Fruit fly (Drosophila melanogaster) whole organism, wandering third instar larva: ENCODE measurements around the gene Acf.

Experiments used
- Abd-B ChIP-seq: fragments of >200 bp; optimal IDR thresholded peaks from 2 replicates; lab custom pipeline; 2017; ENCODE audit warnings: missing biosample characterization, missing genetic modification characterization
- CG32264 ChIP-seq: fragments of 200-800 bp; sonication (Bioruptor generic); optimal IDR thresholded peaks from 2 replicates; lab custom pipeline; 2016; ENCODE audit warnings: missing biosample characterization, missing genetic modification characterization
- CG9705 ChIP-seq: fragments of 200-800 bp; sonication (Bioruptor generic); optimal IDR thresholded peaks from 2 replicates; lab custom pipeline; 2018; ENCODE audit warnings: missing biosample characterization, mild to moderate bottlenecking, missing genetic modification characterization
- CrebA ChIP-seq: fragments of 200-800 bp; sonication (Bioruptor generic); optimal IDR thresholded peaks from 2 replicates; lab custom pipeline; 2016; ENCODE audit warnings: missing biosample characterization, mild to moderate bottlenecking, missing genetic modification characterization, borderline replicate concordance
- Dfd ChIP-seq: fragments of >200 bp; optimal IDR thresholded peaks from 2 replicates; lab custom pipeline; 2017; ENCODE audit warnings: missing biosample characterization, missing genetic modification characterization
- Dif ChIP-seq: fragments of 200-275, 200-300 bp; sonication (Bioruptor generic); optimal IDR thresholded peaks from 2 replicates; lab custom pipeline; 2018; ENCODE audit warnings: missing biosample characterization, missing genetic modification characterization; ENCODE audit not compliant: partially characterized antibody
- GATAd ChIP-seq: sonication (Bioruptor generic); optimal IDR thresholded peaks from 2 replicates; lab custom pipeline; 2016; ENCODE audit warnings: missing biosample characterization, missing genetic modification characterization
- HLH106 ChIP-seq: fragments of 200-800 bp; optimal IDR thresholded peaks from 3 replicates; lab custom pipeline; 2019; ENCODE audit warnings: missing biosample characterization, mild to moderate bottlenecking, missing genetic modification characterization, moderate library complexity
- Hnf4 ChIP-seq: fragments of 200-800 bp; sonication (Bioruptor generic); optimal IDR thresholded peaks from 2 replicates; lab custom pipeline; 2016; ENCODE audit warnings: missing biosample characterization, mild to moderate bottlenecking, missing genetic modification characterization
- Hr78 ChIP-seq: fragments of >200 bp; optimal IDR thresholded peaks from 2 replicates; lab custom pipeline; 2017; ENCODE audit warnings: missing biosample characterization, missing genetic modification characterization
- Hr83 ChIP-seq: fragments of 200-300 bp; sonication (Bioruptor generic); optimal IDR thresholded peaks from 2 replicates; lab custom pipeline; 2016; ENCODE audit warnings: missing biosample characterization, mild to moderate bottlenecking, missing genetic modification characterization, moderate library complexity; ENCODE audit not compliant: poor library complexity, severe bottlenecking
- Jra ChIP-seq: sonication (Bioruptor generic); optimal IDR thresholded peaks from 2 replicates; lab custom pipeline; 2016; ENCODE audit warnings: missing biosample characterization, missing genetic modification characterization
- Mio ChIP-seq: sonication (Bioruptor generic); optimal IDR thresholded peaks from 2 replicates; lab custom pipeline; 2016; ENCODE audit warnings: missing biosample characterization, missing genetic modification characterization
- Myc ChIP-seq: fragments of >200 bp; optimal IDR thresholded peaks from 2 replicates; lab custom pipeline; 2017
- N ChIP-seq: fragments of >200 bp; optimal IDR thresholded peaks from 2 replicates; lab custom pipeline; 2018; ENCODE audit warnings: missing biosample characterization, missing external identifiers, missing genetic modification characterization
- OdsH ChIP-seq: fragments of 200-800 bp; sonication (Bioruptor generic); optimal IDR thresholded peaks from 2 replicates; lab custom pipeline; 2016; ENCODE audit warnings: missing biosample characterization, mild to moderate bottlenecking, missing genetic modification characterization
- Rel ChIP-seq, 2 experiments: fragments of 200-800 bp; sonication (Bioruptor generic) in 1 of 2; optimal IDR thresholded peaks; 2 replicates in 1 of 2; 3 replicates in 1 of 2; lab custom pipeline; 2016 to 2019; ENCODE audit warnings: mild to moderate bottlenecking in 2 of 2, missing biosample characterization in 2 of 2, missing genetic modification characterization in 2 of 2, moderate library complexity in 1 of 2
- Sp1 ChIP-seq: fragments of 200-800 bp; sonication (Bioruptor generic); optimal IDR thresholded peaks from 3 replicates; lab custom pipeline; 2019; ENCODE audit warnings: missing biosample characterization, mild to moderate bottlenecking, missing genetic modification characterization, moderate library complexity
- Vsx2 ChIP-seq: fragments of 200-300, 225-300 bp; sonication (Bioruptor generic); optimal IDR thresholded peaks from 2 replicates; lab custom pipeline; 2018; ENCODE audit warnings: missing biosample characterization, missing genetic modification characterization; ENCODE audit not compliant: partially characterized antibody
- br ChIP-seq: fragments of 200-800 bp; sonication (Bioruptor generic); optimal IDR thresholded peaks from 2 replicates; lab custom pipeline; 2016; ENCODE audit warnings: missing biosample characterization, missing genetic modification characterization
- brk ChIP-seq: fragments of 200-800 bp; sonication (Bioruptor generic); optimal IDR thresholded peaks from 2 replicates; lab custom pipeline; 2016; ENCODE audit warnings: missing biosample characterization, mild to moderate bottlenecking, missing genetic modification characterization
- dl ChIP-seq, 2 experiments: fragments of 175-275, 200-275 bp in 1 of 2; fragments of 200-275 bp in 1 of 2; sonication (Bioruptor generic); optimal IDR thresholded peaks; lab custom pipeline; 2018; ENCODE audit warnings: mild to moderate bottlenecking in 2 of 2, missing biosample characterization in 2 of 2, missing genetic modification characterization in 2 of 2, moderate library complexity in 2 of 2; ENCODE audit not compliant: partially characterized antibody in 2 of 2, insufficient read depth in 1 of 2
- dmrt93B ChIP-seq: fragments of 200-800 bp; sonication (Bioruptor generic); optimal IDR thresholded peaks from 2 replicates; lab custom pipeline; 2018; ENCODE audit warnings: missing biosample characterization, mild to moderate bottlenecking, missing genetic modification characterization
- dsf ChIP-seq: sonication (Bioruptor generic); optimal IDR thresholded peaks from 2 replicates; lab custom pipeline; 2016; ENCODE audit warnings: missing biosample characterization, missing genetic modification characterization, borderline replicate concordance
- ey ChIP-seq: fragments of 200-800 bp; sonication (Bioruptor generic); optimal IDR thresholded peaks from 2 replicates; lab custom pipeline; 2016; ENCODE audit warnings: missing biosample characterization, missing genetic modification characterization
- foxo ChIP-seq, 2 experiments: fragments of 200-800 bp; sonication (Bioruptor generic); optimal IDR thresholded peaks; 2 replicates in 1 of 2; 3 replicates in 1 of 2; lab custom pipeline; 2016 to 2017; ENCODE audit warnings: missing biosample characterization in 2 of 2, missing genetic modification characterization in 2 of 2
- fru ChIP-seq: fragments of 200-800 bp; sonication (Bioruptor generic); optimal IDR thresholded peaks from 3 replicates; lab custom pipeline; 2016; ENCODE audit warnings: missing biosample characterization, mild to moderate bottlenecking, missing genetic modification characterization
- h ChIP-seq: fragments of 200-800 bp; sonication (Bioruptor generic); optimal IDR thresholded peaks from 3 replicates; lab custom pipeline; 2016; ENCODE audit warnings: missing biosample characterization, mild to moderate bottlenecking, missing genetic modification characterization
- jim ChIP-seq: fragments of 175-275, 200-325 bp; sonication (Bioruptor generic); optimal IDR thresholded peaks from 2 replicates; lab custom pipeline; 2016; ENCODE audit warnings: missing biosample characterization, mild to moderate bottlenecking, missing genetic modification characterization
- lola ChIP-seq: fragments of >200 bp; optimal IDR thresholded peaks from 2 replicates; lab custom pipeline; 2017; ENCODE audit warnings: missing biosample characterization, missing genetic modification characterization
- pan ChIP-seq: fragments of >200 bp; optimal IDR thresholded peaks from 2 replicates; lab custom pipeline; 2017
- psq ChIP-seq: fragments of 200-800 bp; sonication (Bioruptor generic); optimal IDR thresholded peaks from 3 replicates; lab custom pipeline; 2017; ENCODE audit warnings: missing biosample characterization, mild to moderate bottlenecking, missing genetic modification characterization, moderate library complexity
- rgr ChIP-seq: fragments of 200-800 bp; sonication (Bioruptor generic); optimal IDR thresholded peaks from 3 replicates; lab custom pipeline; 2016; ENCODE audit warnings: missing biosample characterization, mild to moderate bottlenecking, missing genetic modification characterization
- sage ChIP-seq: fragments of 200-800 bp; sonication (Bioruptor generic); optimal IDR thresholded peaks from 2 replicates; lab custom pipeline; 2016; ENCODE audit warnings: missing biosample characterization, mild to moderate bottlenecking, missing genetic modification characterization
- sv ChIP-seq: fragments of 200-800 bp; sonication (Bioruptor generic); optimal IDR thresholded peaks from 3 replicates; lab custom pipeline; 2016; ENCODE audit warnings: missing biosample characterization, missing genetic modification characterization
- tai ChIP-seq: sonication (Bioruptor generic); optimal IDR thresholded peaks from 2 replicates; lab custom pipeline; 2016; ENCODE audit warnings: missing biosample characterization, missing genetic modification characterization
- usp ChIP-seq: fragments of >200 bp; optimal IDR thresholded peaks from 2 replicates; lab custom pipeline; 2017; ENCODE audit warnings: missing biosample characterization, missing genetic modification characterization
- woc ChIP-seq: sonication (Bioruptor generic); optimal IDR thresholded peaks from 2 replicates; lab custom pipeline; 2016; ENCODE audit warnings: missing biosample characterization, mild to moderate bottlenecking, missing genetic modification characterization

The Acf gene

DNA sequence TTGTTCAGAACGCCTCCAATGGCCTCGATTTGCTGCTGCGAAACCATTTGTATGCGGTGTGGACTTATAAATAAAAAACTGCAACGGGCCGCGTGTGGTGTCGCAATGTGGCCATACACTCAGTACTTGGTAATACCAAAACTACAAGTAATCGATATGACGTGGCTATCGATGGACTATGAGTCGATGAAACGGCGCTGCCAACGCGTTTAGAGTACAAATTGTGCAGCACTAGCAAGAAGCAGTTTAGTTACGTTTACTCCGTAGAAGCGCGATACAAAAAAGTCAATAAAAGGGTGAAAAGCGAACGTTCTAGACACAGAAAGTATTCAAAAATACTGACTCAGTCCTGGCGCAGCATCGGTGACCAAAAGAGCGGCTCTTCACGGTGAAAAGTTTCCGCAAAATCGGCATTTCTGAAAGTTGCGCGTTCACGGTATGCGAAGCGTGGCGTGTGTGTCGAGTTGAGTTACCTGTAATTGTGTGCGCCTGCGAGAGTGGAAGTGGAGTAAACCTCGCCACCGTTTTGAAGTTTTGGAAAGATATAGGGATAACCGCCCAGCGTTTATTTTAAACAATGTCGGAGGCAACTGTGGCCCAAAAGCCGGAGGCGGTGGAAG is 46.2 kb upstream of the Acf start, which contains the start of the genes nero and CG1910:
nero (minus strand) TSS at position 130 of the 620 bp plus-strand sequence.
CG1910 (plus strand) TSS at position 215 of the 620 bp plus-strand sequence.
- TF ChIP-seq pan (lab: Kevin White, UChicago) (no peak), CG9705 (GFP tag; lab: Kevin White, UChicago) (no peak), usp (GFP tag; lab: Kevin White, UChicago) (no peak), Hr83 (GFP tag; lab: Kevin White, UChicago) (peak; percentile 55), Sp1 (GFP tag; lab: Kevin White, UChicago) (peak; percentile 19), foxo (GFP tag; optimal IDR thresholded peaks at IDR 0.05; lab: Kevin White, UChicago) (peak in 1 of 2 experiments; percentile 15), dl (GFP tag; optimal IDR thresholded peaks at IDR 0.05; lab: Kevin White, UChicago; ENCODE audit: insufficient read depth in 1 of 2, partially characterized antibody in 2 of 2) (peak in 1 of 2 experiments; percentile 26), OdsH (GFP tag; lab: Kevin White, UChicago) (peak; percentile 8), Hnf4 (GFP tag; lab: Kevin White, UChicago) (peak; percentile 34), woc (GFP tag; lab: Kevin White, UChicago) (no peak), h (GFP tag; lab: Kevin White, UChicago) (peak; percentile 46), CG32264 (GFP tag; lab: Kevin White, UChicago) (no peak), ey (GFP tag; lab: Kevin White, UChicago) (no peak), fru (GFP tag; lab: Kevin White, UChicago) (no peak), Hr78 (GFP tag; lab: Kevin White, UChicago) (no peak), HLH106 (tag; lab: Kevin White, UChicago) (peak; percentile 15), rgr (GFP tag; lab: Kevin White, UChicago) (peak; percentile 29), dmrt93B (GFP tag; lab: Kevin White, UChicago) (no peak), Myc (lab: Kevin White, UChicago) (peak; percentile 47), psq (GFP tag; lab: Kevin White, UChicago) (no peak), brk (no peak), Rel (GFP tag; optimal IDR thresholded peaks at IDR 0.05; lab: Kevin White, UChicago) (no peak), Rel (tag; optimal IDR thresholded peaks at IDR 0.05; lab: Kevin White, UChicago) (peak; percentile 33), sv (GFP tag; lab: Kevin White, UChicago) (no peak), Jra (GFP tag; lab: Kevin White, UChicago) (peak; percentile 22)

- TF ChIP-seq dmrt93B (GFP tag; lab: Kevin White, UChicago): no peak
- no peak for TF ChIP-seq CrebA (GFP tag; lab: Kevin White, UChicago)
- TF ChIP-seq dl (GFP tag; optimal IDR thresholded peaks at IDR 0.05; lab: Kevin White, UChicago; ENCODE audit: insufficient read depth in 1 of 2, partially characterized antibody in 2 of 2): no peak
- TF ChIP-seq Vsx2 (GFP tag; lab: Kevin White, UChicago): no peak
- no peak for TF ChIP-seq sage (GFP tag; lab: Kevin White, UChicago)
- peak; percentile 53 for TF ChIP-seq Rel (GFP tag; optimal IDR thresholded peaks at IDR 0.05; lab: Kevin White, UChicago)
- TF ChIP-seq Rel (tag; optimal IDR thresholded peaks at IDR 0.05; lab: Kevin White, UChicago): peak; percentile 59
- peak; percentile 100 for TF ChIP-seq psq (GFP tag; lab: Kevin White, UChicago)
- TF ChIP-seq rgr (GFP tag; lab: Kevin White, UChicago): peak; percentile 21
- no peak for TF ChIP-seq Dfd (GFP tag; lab: Kevin White, UChicago)
- TF ChIP-seq OdsH (GFP tag; lab: Kevin White, UChicago): no peak
- no peak for TF ChIP-seq sv (GFP tag; lab: Kevin White, UChicago)
- peak; percentile 4 for TF ChIP-seq Hnf4 (GFP tag; lab: Kevin White, UChicago)
- TF ChIP-seq fru (GFP tag; lab: Kevin White, UChicago): peak; percentile 41
- no peak for TF ChIP-seq woc (GFP tag; lab: Kevin White, UChicago)
- TF ChIP-seq Myc (lab: Kevin White, UChicago): no peak
- TF ChIP-seq pan (lab: Kevin White, UChicago): no peak
- TF ChIP-seq Mio: no peak
- TF ChIP-seq N (GFP tag; lab: Kevin White, UChicago): peak; percentile 81
- TF ChIP-seq brk: no peak
- no peak for TF ChIP-seq CG9705 (GFP tag; lab: Kevin White, UChicago)
- TF ChIP-seq Hr83 (GFP tag; lab: Kevin White, UChicago): no peak
- no peak for TF ChIP-seq ey (GFP tag; lab: Kevin White, UChicago)
- peak; percentile 30 for TF ChIP-seq h (GFP tag; lab: Kevin White, UChicago)
- peak; percentile 61 for TF ChIP-seq Sp1 (GFP tag; lab: Kevin White, UChicago)
- TF ChIP-seq foxo (GFP tag; optimal IDR thresholded peaks at IDR 0.05; lab: Kevin White, UChicago): peak in 1 of 2 experiments; percentile 40
- TF ChIP-seq Jra (GFP tag; lab: Kevin White, UChicago): no peak
- TF ChIP-seq tai (GFP tag; lab: Kevin White, UChicago): no peak
- no peak for TF ChIP-seq dsf
- TF ChIP-seq jim (GFP tag; lab: Kevin White, UChicago): no peak
- TF ChIP-seq lola (GFP tag; lab: Kevin White, UChicago): no peak
- no peak for TF ChIP-seq usp (GFP tag; lab: Kevin White, UChicago)
- TF ChIP-seq HLH106 (tag; lab: Kevin White, UChicago): no peak
- no peak for TF ChIP-seq GATAd
- TF ChIP-seq Hr78 (GFP tag; lab: Kevin White, UChicago): peak; percentile 6
- TF ChIP-seq CG32264 (GFP tag; lab: Kevin White, UChicago): no peak
- TF ChIP-seq br (GFP tag; lab: Kevin White, UChicago): peak; percentile 18
- peak; percentile 20 for TF ChIP-seq Dif (GFP tag; lab: Kevin White, UChicago)
- no peak for TF ChIP-seq Abd-B (GFP tag; lab: Kevin White, UChicago)
These were observed 45.4 kb upstream of the Acf start for dm6 chr3R:31748093-31748996.
